Worm (Caenorhabditis elegans) whole organism, midembryonic: ENCODE data around the gene srh-11.

Experiments
- T22C8.4 ChIP-seq: fragments of 200-800 bp; sonication (Bioruptor generic); IDR thresholded peaks from 2 replicates; pipeline ENCODE4 v1.3.6; 2022; ENCODE audit warnings: missing genetic modification characterization, missing compliant biosample characterization
- flt-1 ChIP-seq: fragments of 200-800 bp; sonication (Bioruptor generic); IDR thresholded peaks from 2 replicates; pipeline ENCODE4 v1.3.6; 2022; ENCODE audit warnings: missing genetic modification characterization, missing compliant biosample characterization
- ref-1 ChIP-seq: fragments of 200-800 bp; sonication (Bioruptor generic); conservative IDR thresholded peaks from 2 replicates; pipeline ENCODE4 v1.3.6; 2022; ENCODE audit warnings: missing genetic modification reagents, missing genetic modification characterization, missing compliant biosample characterization

DNA sequence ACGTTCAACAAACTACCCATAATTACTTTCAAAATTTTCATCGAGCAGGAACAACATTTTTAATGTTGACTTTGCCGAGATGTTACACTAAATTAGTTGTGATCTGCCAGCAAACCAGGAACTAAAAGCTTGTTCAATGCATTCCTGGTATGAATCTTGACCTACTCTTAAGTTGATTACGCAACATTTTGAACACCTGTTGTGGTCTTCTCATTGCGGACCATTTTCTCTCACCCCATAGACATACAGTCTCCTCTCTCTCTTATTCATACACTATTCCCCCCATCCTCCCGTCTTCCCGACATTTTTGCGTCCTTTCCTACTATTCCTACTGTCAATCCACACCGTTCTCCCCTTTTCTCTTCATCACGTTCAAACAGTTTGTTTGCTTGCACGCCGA is 45.4 kb downstream of the srh-11 start:
- TF ChIP-seq ref-1 (GFP tag; lab: Robert Waterston, UW) (no peak), T22C8.4 (GFP tag; lab: Robert Waterston, UW) (no peak), flt-1 (no peak)
